Fruit fly (Drosophila melanogaster) whole organism, adult: ENCODE results near the gene CG9705.

Experiments used
- CG11617 ChIP-seq: fragments of 200-800 bp; sonication (Bioruptor generic); optimal IDR thresholded peaks from 2 replicates; lab custom pipeline; 2017; ENCODE audit warnings: mild to moderate bottlenecking, missing biosample characterization, missing genetic modification reagents, missing genetic modification characterization
- CG12768 ChIP-seq: fragments of 200-800 bp; sonication (Bioruptor generic); optimal IDR thresholded peaks from 2 replicates; lab custom pipeline; 2017; ENCODE audit warnings: missing biosample characterization, missing genetic modification characterization, mild to moderate bottlenecking, moderate library complexity, missing genetic modification reagents
- CG14711 ChIP-seq: fragments of 200-800 bp; sonication (Bioruptor generic); optimal IDR thresholded peaks from 2 replicates; lab custom pipeline; 2018; ENCODE audit warnings: missing biosample characterization, mild to moderate bottlenecking, missing genetic modification characterization, moderate library complexity
- CG1620 ChIP-seq: fragments of 200-800 bp; sonication (Bioruptor generic); optimal IDR thresholded peaks from 2 replicates; lab custom pipeline; 2016; ENCODE audit warnings: missing biosample characterization, missing genetic modification characterization
- CG33017 ChIP-seq: fragments of 200-800 bp; sonication (Bioruptor generic); optimal IDR thresholded peaks from 2 replicates; lab custom pipeline; 2018; ENCODE audit warnings: missing biosample characterization, mild to moderate bottlenecking, missing genetic modification characterization, moderate library complexity
- CG5204 ChIP-seq: fragments of 200-800 bp; sonication (Bioruptor generic); optimal IDR thresholded peaks from 2 replicates; lab custom pipeline; 2016; ENCODE audit warnings: missing biosample characterization, missing genetic modification characterization
- CG7045 ChIP-seq: fragments of 200-800 bp; sonication (Bioruptor generic); optimal IDR thresholded peaks from 2 replicates; lab custom pipeline; 2017; ENCODE audit warnings: missing biosample characterization, mild to moderate bottlenecking, missing genetic modification characterization
- CG7101 ChIP-seq: fragments of 200-800 bp; sonication (Bioruptor generic); optimal IDR thresholded peaks from 2 replicates; lab custom pipeline; 2018; ENCODE audit warnings: missing biosample characterization, mild to moderate bottlenecking, missing genetic modification characterization, moderate library complexity
- Clk ChIP-seq: fragments of 200-800 bp; sonication (Bioruptor generic); optimal IDR thresholded peaks from 2 replicates; lab custom pipeline; 2017; ENCODE audit warnings: missing biosample characterization, missing genetic modification characterization
- Crg-1 ChIP-seq: fragments of 200-800 bp; sonication (Bioruptor generic); optimal IDR thresholded peaks from 2 replicates; lab custom pipeline; 2016; ENCODE audit warnings: missing biosample characterization, missing genetic modification characterization
- Hr96 ChIP-seq: fragments of 200-800 bp; sonication (Bioruptor generic); optimal IDR thresholded peaks from 2 replicates; lab custom pipeline; 2016; ENCODE audit warnings: missing biosample characterization, missing genetic modification characterization
- Mnt ChIP-seq: fragments of 200-800 bp; sonication (Bioruptor generic); optimal IDR thresholded peaks from 2 replicates; lab custom pipeline; 2016; ENCODE audit warnings: missing biosample characterization, mild to moderate bottlenecking, missing genetic modification characterization
- bab1 ChIP-seq: fragments of 200-800 bp; sonication (Bioruptor generic); optimal IDR thresholded peaks from 3 replicates; lab custom pipeline; 2019; ENCODE audit warnings: missing biosample characterization, mild to moderate bottlenecking, missing genetic modification characterization, moderate library complexity
- cic ChIP-seq: fragments of 200-800 bp; sonication (Bioruptor generic); optimal IDR thresholded peaks from 2 replicates; lab custom pipeline; 2017; ENCODE audit warnings: missing biosample characterization, mild to moderate bottlenecking, missing genetic modification characterization, moderate library complexity
- cnc ChIP-seq, 2 experiments: fragments of >200 bp; optimal IDR thresholded peaks; 2 replicates each; lab custom pipeline; 2017
- kay ChIP-seq: fragments of 200-800 bp; sonication (Bioruptor generic); peaks from one replicate; lab custom pipeline; 2016; ENCODE audit warnings: missing biosample characterization, missing genetic modification characterization, borderline replicate concordance
- ovo ChIP-seq: fragments of 200-800 bp; sonication (Bioruptor generic); optimal IDR thresholded peaks from 2 replicates; lab custom pipeline; 2016; ENCODE audit warnings: missing biosample characterization, missing genetic modification characterization
- pad ChIP-seq: fragments of 200-800 bp; sonication (Bioruptor generic); optimal IDR thresholded peaks from 3 replicates; lab custom pipeline; 2017; ENCODE audit warnings: missing biosample characterization, missing genetic modification characterization, mild to moderate bottlenecking, moderate library complexity, missing genetic modification reagents
- tj ChIP-seq: fragments of 200-800 bp; sonication (Bioruptor generic); optimal IDR thresholded peaks from 3 replicates; lab custom pipeline; 2017; ENCODE audit warnings: missing biosample characterization, mild to moderate bottlenecking, missing genetic modification characterization, moderate library complexity
- toe ChIP-seq: fragments of 200-800 bp; sonication (Bioruptor generic); optimal IDR thresholded peaks from 2 replicates; lab custom pipeline; 2016; ENCODE audit warnings: missing biosample characterization, missing genetic modification characterization

Gene CG9705

DNA sequence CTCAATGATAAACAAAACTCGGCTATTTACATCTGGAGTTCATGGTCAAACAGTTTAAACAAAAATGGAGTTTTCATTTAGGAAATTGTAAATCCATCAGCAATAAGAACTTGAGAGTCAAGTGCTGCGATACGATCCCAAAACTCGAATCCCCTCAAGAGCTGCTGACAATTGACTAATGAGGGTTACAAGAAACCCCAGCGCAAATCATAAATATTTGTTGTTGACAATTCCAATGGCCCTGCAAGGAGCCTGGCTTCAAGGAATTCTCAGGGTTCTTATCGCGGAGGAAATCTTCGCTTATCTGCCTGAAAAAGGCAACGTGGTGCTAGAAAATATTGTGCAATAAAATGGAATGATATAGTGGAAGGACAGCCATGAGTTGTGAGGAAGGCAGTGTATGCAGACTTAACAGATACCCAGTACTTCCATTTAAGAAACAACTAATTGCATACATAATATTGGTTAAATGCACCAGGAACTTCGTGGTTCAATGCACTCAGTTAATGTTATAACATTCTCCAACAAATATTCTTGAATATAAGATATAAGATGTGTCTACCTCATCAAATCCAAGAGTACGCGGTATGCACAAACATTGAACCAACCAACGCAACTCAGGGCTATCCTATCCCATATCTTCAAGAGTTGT is 11.8 kb upstream of the CG9705 start:
- TF ChIP-seq CG1620 (GFP tag; lab: Kevin White, UChicago) (no peak), Clk (GFP tag; lab: Kevin White, UChicago) (no peak), toe (GFP tag; lab: Kevin White, UChicago) (no peak), CG11617 (no peak), pad (no peak), CG5204 (GFP tag; lab: Kevin White, UChicago) (no peak), CG33017 (tag; lab: Kevin White, UChicago) (no peak), Mnt (GFP tag; lab: Kevin White, UChicago) (no peak), CG7101 (tag; lab: Kevin White, UChicago) (no peak), cic (GFP tag; lab: Kevin White, UChicago) (no peak), tj (GFP tag; lab: Kevin White, UChicago) (no peak), CG7045 (no peak), ovo (GFP tag; lab: Kevin White, UChicago) (no peak), Hr96 (GFP tag; lab: Kevin White, UChicago) (no peak), bab1 (GFP tag; lab: Kevin White, UChicago) (no peak), CG14711 (no peak), CG12768 (GFP tag; lab: Kevin White, UChicago) (no peak), cnc (optimal IDR thresholded peaks at IDR 0.05; lab: Kevin White, UChicago) (no peak), kay (GFP tag; lab: Kevin White, UChicago) (no peak)

DNA sequence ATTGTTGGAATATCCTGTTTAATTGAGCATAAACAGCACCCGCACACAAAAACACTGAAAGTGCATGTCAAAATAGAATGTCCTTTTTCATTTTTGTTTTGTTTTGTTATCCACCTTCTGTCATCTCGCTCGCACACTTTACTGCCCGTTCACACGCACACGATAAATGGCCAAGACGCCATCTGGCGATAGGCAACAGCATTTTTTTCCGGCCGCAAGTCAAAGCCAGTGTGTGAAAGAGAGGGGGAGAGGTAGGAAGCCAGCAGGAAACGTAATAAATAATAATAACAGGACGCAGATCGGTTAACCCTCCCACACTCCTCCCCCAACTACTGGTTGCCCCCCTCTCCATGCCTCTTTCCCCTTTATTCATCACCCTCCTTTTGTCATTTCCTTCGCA is 10.0 kb upstream of the CG9705 start:
- TF ChIP-seq CG11617 (no peak), bab1 (GFP tag; lab: Kevin White, UChicago) (peak; percentile 33), cic (GFP tag; lab: Kevin White, UChicago) (no peak), CG14711 (no peak)

DNA sequence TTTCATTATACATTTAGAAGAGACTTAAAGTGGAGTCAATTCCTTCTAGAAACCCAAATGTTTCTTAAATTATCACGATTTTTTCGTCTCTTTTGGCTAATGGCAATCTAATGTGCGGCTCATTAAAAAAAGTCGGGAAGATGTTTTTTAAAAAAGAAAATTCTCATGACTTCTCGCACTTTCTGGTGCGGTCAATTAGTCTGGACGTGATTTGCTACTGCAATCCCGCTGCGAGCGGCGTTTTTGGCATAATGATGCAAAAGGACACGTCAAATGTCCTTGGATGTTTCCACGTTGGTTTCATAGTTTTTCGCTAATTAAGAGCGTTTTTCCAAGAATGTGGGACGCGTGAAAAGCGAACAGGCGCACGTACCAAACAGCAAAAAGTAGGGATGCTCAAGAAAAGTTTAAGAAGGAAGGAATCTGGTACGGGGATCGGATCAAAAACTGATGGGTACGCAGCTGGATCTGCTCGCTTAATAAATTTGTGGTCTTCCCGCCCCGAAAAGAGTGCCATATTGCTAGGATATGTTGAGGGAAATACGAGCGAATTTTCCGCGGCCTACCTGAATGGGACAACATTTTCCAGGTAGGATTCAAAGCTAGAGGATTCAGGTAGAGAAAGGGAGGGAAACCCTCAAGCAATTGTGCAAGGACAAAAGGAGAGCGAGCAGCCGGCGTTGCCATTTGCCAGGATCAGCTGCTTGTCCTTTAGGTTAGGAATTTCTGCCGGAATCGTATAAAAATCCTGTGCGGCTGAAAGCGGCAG is 7.0 kb upstream of the CG9705 start:
- TF ChIP-seq CG33017 (tag; lab: Kevin White, UChicago) (no peak), toe (GFP tag; lab: Kevin White, UChicago) (no peak), bab1 (GFP tag; lab: Kevin White, UChicago) (no peak), CG7045 (no peak), Mnt (GFP tag; lab: Kevin White, UChicago) (no peak), kay (GFP tag; lab: Kevin White, UChicago) (no peak), cic (GFP tag; lab: Kevin White, UChicago) (no peak), CG14711 (no peak), ovo (GFP tag; lab: Kevin White, UChicago) (no peak), CG12768 (GFP tag; lab: Kevin White, UChicago) (no peak), CG5204 (GFP tag; lab: Kevin White, UChicago) (no peak), CG1620 (GFP tag; lab: Kevin White, UChicago) (no peak), CG11617 (no peak), cnc (optimal IDR thresholded peaks at IDR 0.05; lab: Kevin White, UChicago) (no peak), Clk (GFP tag; lab: Kevin White, UChicago) (no peak)

DNA sequence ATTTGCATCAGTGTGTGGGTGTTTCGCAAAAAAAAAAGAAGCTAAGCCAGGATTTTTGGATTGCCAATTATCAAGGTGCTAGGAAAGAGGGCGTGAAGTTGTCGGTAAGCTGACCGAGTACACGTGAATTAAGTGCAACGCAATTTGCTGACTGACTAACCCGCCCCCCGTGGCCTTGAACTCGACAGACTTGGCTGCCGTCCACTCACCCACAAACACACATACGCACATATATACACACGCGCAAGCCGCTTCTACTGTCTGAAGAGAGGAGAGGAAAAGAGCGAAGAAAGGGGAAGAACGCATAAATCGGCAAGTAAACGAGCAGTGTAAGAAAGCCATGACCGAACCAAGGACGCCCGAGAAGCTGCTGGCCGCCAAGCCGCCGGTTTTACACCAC is 417 bp downstream of the CG9705 start:
- no peak for TF ChIP-seq Clk (GFP tag; lab: Kevin White, UChicago)
- peak; percentile 46 for TF ChIP-seq tj (GFP tag; lab: Kevin White, UChicago)

DNA sequence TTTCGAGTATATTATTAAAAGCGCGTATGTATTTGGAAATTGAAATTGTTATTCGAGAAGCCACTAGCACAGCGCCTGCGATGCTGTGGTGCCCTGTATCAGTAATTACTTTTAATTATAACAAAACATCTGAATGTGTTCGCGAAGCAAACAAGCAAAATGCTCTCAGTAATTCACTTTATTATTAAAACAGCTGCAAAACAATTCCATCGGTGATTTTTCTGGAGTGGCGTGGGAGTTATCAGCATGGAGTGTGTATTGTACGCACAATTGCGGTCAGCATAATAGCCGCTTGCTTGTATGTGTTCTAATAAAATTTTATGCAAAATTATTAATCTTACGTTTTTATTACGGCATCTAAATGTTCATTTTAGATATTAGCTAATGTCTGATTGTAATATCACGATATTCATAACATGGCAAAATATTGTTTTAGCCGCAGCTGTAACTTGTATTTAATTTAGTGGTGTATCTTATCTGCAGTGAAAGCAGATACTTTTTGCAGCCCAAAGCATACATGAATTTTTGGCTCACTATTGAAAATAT is 2.4 kb downstream of the CG9705 start:
- TF ChIP-seq CG14711 (peak; percentile 49), pad (peak; percentile 4), CG33017 (tag; lab: Kevin White, UChicago) (peak; percentile 42), Clk (GFP tag; lab: Kevin White, UChicago) (no peak), cnc (optimal IDR thresholded peaks at IDR 0.05; lab: Kevin White, UChicago) (no peak), CG7101 (tag; lab: Kevin White, UChicago) (peak; percentile 48)

DNA sequence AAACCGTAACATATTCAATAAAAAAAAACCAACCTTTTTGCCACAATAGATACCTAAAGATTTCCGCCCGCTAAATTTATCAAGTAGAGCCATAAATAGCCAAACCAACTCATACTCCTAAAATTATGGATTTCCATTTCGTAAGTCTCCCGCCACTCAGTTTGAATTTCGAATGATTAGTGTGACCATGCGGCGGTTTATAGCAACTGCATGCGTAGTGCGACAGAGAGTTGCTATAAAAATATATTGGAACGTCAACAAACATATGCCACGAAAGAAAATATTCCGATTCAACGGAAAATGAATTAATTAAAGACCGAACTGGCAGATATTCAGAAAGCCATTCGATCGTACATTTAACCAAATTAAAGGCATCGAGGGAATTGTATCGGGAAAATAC is 2.9 kb downstream of the CG9705 start, which contains the start of gene CG9706:
Gene CG9706, plus strand, starts transcription at position 222 of the 400 bp plus-strand sequence.
- TF ChIP-seq cic (GFP tag; lab: Kevin White, UChicago) (no peak), CG14711 (no peak), bab1 (GFP tag; lab: Kevin White, UChicago) (no peak), kay (GFP tag; lab: Kevin White, UChicago) (no peak), ovo (GFP tag; lab: Kevin White, UChicago) (no peak), Crg-1 (GFP tag; lab: Kevin White, UChicago) (no peak), CG7045 (no peak), Mnt (GFP tag; lab: Kevin White, UChicago) (no peak)
